Worm (Caenorhabditis elegans) whole organism, L4/young adult: Measurements from ENCODE around the gene acs-7.

Experiments used
- W03F9.2 ChIP-seq: fragments of 150-350 bp; optimal IDR thresholded peaks from 2 replicates; lab custom pipeline; 2014; ENCODE audit warnings: missing biosample characterization, missing genetic modification characterization
- him-1 ChIP-seq: sonication (generic microtip); optimal IDR thresholded peaks from 2 replicates; lab custom pipeline; 2016; ENCODE audit warnings: missing genotype, missing genetic modification reagents, missing genetic modification characterization, missing compliant biosample characterization

ce11 chrII:9258034-9258556 is 33.7 kb upstream of the acs-7 start:
- no peak for TF ChIP-seq him-1
- no peak for TF ChIP-seq W03F9.2
